Fruit fly (Drosophila melanogaster) whole organism, prepupa: ENCODE results near the gene Mpp6.

Experiments used
- CG10669 ChIP-seq: fragments of 200-800 bp; sonication (Bioruptor generic); optimal IDR thresholded peaks from 3 replicates; lab custom pipeline; 2018; ENCODE audit warnings: missing biosample characterization, mild to moderate bottlenecking, missing genetic modification characterization, moderate library complexity
- CG3032 ChIP-seq: fragments of 200-800 bp; optimal IDR thresholded peaks from 2 replicates; lab custom pipeline; 2019; ENCODE audit warnings: missing biosample characterization, mild to moderate bottlenecking, missing genetic modification characterization, moderate library complexity
- CG4318 ChIP-seq: fragments of 200-800 bp; sonication (Bioruptor generic); optimal IDR thresholded peaks from 3 replicates; lab custom pipeline; 2017; ENCODE audit warnings: missing biosample characterization, mild to moderate bottlenecking, missing genetic modification characterization
- CG8119 ChIP-seq: fragments of 200-800 bp; sonication (Bioruptor generic); IDR thresholded peaks from 3 replicates; pipeline ENCODE4 v1.3.6; 2022; ENCODE audit warnings: missing biosample characterization, missing genetic modification characterization
- Eip78C ChIP-seq: fragments of 200-800 bp; sonication (Bioruptor generic); peaks from one replicate; lab custom pipeline; 2016; ENCODE audit warnings: missing biosample characterization, missing genetic modification characterization
- Ets96B ChIP-seq: fragments of 200-800 bp; optimal IDR thresholded peaks from 2 replicates; lab custom pipeline; 2019; ENCODE audit warnings: missing biosample characterization, mild to moderate bottlenecking, missing genetic modification characterization, moderate library complexity
- Hr39 ChIP-seq: fragments of 200-800 bp; sonication (Bioruptor generic); optimal IDR thresholded peaks from 2 replicates; lab custom pipeline; 2016; ENCODE audit warnings: missing biosample characterization, missing genetic modification characterization
- OdsH ChIP-seq: fragments of 200-800 bp; sonication (Bioruptor generic); optimal IDR thresholded peaks from 3 replicates; lab custom pipeline; 2016; ENCODE audit warnings: missing biosample characterization, missing genetic modification characterization
- achi ChIP-seq: fragments of 200-800 bp; sonication (Bioruptor generic); optimal IDR thresholded peaks from 3 replicates; lab custom pipeline; 2016; ENCODE audit warnings: missing biosample characterization, missing genetic modification characterization
- acj6 ChIP-seq: fragments of 200-800 bp; sonication (Bioruptor generic); optimal IDR thresholded peaks from 3 replicates; lab custom pipeline; 2016; ENCODE audit warnings: missing biosample characterization, missing genetic modification characterization
- fkh ChIP-seq: fragments of 200-800 bp; sonication (Bioruptor generic); optimal IDR thresholded peaks from 3 replicates; lab custom pipeline; 2017; ENCODE audit warnings: missing biosample characterization, mild to moderate bottlenecking, missing genetic modification characterization, moderate library complexity
- lz ChIP-seq: fragments of 200-800 bp; sonication (Bioruptor generic); optimal IDR thresholded peaks from 3 replicates; lab custom pipeline; 2016; ENCODE audit warnings: missing biosample characterization, missing genetic modification characterization
- pdm3 ChIP-seq: fragments of 200-800 bp; sonication (Bioruptor generic); optimal IDR thresholded peaks from 3 replicates; lab custom pipeline; 2016; ENCODE audit warnings: missing biosample characterization, missing genetic modification characterization
- topi ChIP-seq: fragments of 200-800 bp; sonication (Bioruptor generic); optimal IDR thresholded peaks from 3 replicates; lab custom pipeline; 2016; ENCODE audit warnings: missing biosample characterization, missing genetic modification characterization

Mpp6 gene

DNA sequence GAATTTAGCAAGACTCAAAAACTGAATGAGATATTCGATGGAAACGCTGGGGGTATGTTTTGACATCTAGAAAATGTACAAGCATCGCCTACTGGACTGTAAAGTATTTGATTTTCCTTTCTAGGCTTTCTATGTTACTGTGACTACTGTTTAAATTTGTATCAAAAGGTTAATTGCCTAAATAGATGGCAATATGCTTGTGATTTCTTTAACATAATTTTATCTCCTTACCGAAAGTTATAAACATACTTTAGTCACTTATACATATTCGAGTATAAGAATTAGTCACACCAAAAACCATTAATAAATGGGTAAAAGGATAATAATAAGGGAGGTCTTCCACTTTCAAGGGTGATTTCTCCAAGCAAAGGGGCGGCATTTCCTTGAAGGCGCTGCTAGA is 46.6 kb downstream of the Mpp6 start, which contains the start of gene CG31988:
Gene CG31988 (minus strand): TSS at position 101 of the 400 bp plus-strand sequence.
- TF ChIP-seq CG4318 (GFP tag; lab: Kevin White, UChicago) (no peak), fkh (GFP tag; lab: Kevin White, UChicago) (no peak), Eip78C (GFP tag; lab: Kevin White, UChicago) (no peak)

DNA sequence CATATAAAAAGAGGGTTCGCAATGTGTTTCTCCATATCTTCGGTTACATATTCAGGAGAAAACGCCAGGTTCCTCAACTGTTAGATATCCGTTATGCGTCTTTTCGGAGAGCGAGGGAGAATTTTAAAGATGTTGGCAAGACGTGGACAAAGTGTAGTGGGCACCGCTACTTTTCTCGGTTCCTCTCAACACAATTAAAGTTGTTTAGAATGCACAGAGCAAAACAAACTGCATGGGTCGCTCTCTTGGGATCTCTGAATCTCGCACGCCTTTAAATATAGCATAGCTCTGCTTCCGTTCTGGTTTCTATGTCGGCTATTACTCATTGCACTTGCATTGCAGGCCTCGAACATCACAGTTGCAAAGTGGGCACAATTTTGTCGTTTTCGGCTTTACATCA is 50.1 kb downstream of the Mpp6 start, which contains the start of gene clumsy:
Gene clumsy (plus strand): TSS at position 301 of the 400 bp plus-strand sequence.
- TF ChIP-seq topi (GFP tag; lab: Kevin White, UChicago) (no peak), CG10669 (GFP tag; lab: Kevin White, UChicago) (no peak), achi (no peak), OdsH (GFP tag; lab: Kevin White, UChicago) (no peak), CG8119 (GFP tag; lab: Robert Waterston, UW) (no peak), lz (no peak), Hr39 (no peak), Ets96B (no peak), CG3032 (tag; lab: Kevin White, UChicago) (no peak), acj6 (GFP tag; lab: Kevin White, UChicago) (no peak), pdm3 (GFP tag; lab: Kevin White, UChicago) (no peak)
